Fruit fly (Drosophila melanogaster): ENCODE results near the gene Yod1.

The Yod1 gene

dm6 chr3L:5152354-5152806 is 18.7 kb downstream of the Yod1 start, which contains the start of the genes Gen and Srp54k (continued):
- TF ChIP-seq al (GFP tag; IDR thresholded peaks at IDR 0.05) (no peak; the same call in 1 of the 2 replicates), dpn (GFP tag; optimal IDR thresholded peaks at IDR 0.05) (peak; percentile 45 to 46), so (GFP tag; IDR thresholded peaks at IDR 0.05) (no peak), HLH54F (GFP tag; optimal IDR thresholded peaks at IDR 0.05) (peak; percentile 0)

dm6 chr3L:5154917-5155613 is 21.4 kb downstream of the Yod1 start:
- peak; percentile 87 for TF ChIP-seq Xrp1 (GFP tag; IDR thresholded peaks at IDR 0.05)
- no peak for TF ChIP-seq crol (GFP tag; IDR thresholded peaks at IDR 0.05)
- no peak; the same call in 1 of the 3 replicates for TF ChIP-seq CG7357 (GFP tag; IDR thresholded peaks at IDR 0.05)
- TF ChIP-seq CG8944 (GFP tag; optimal IDR thresholded peaks at IDR 0.05): peak; percentile 49
- peak; percentile 75 for TF ChIP-seq Antp (GFP tag; optimal IDR thresholded peaks at IDR 0.05)
- peak; percentile 59 for TF ChIP-seq grau (tag; optimal IDR thresholded peaks at IDR 0.05)
- peak; percentile 77 for TF ChIP-seq CG5953 (GFP tag; IDR thresholded peaks at IDR 0.05)
- TF ChIP-seq CG7839 (tag; optimal IDR thresholded peaks at IDR 0.05): peak; percentile 81
- TF ChIP-seq her (GFP tag; optimal IDR thresholded peaks at IDR 0.05): peak; percentile 79
- peak; percentile 74 for TF ChIP-seq Bteb2 (GFP tag; optimal IDR thresholded peaks at IDR 0.05)
- TF ChIP-seq Camta (GFP tag; optimal IDR thresholded peaks at IDR 0.05): peak; percentile 67
- TF ChIP-seq toy (GFP tag; IDR thresholded peaks at IDR 0.05): peak; percentile 59
- no peak for TF ChIP-seq CG7271 (tag; optimal IDR thresholded peaks at IDR 0.05)
- no peak for TF ChIP-seq D (optimal IDR thresholded peaks at IDR 0.05)
- peak; percentile 46 for TF ChIP-seq D (GFP tag; optimal IDR thresholded peaks at IDR 0.05)
- no peak for TF ChIP-seq HLHmδ (GFP tag; optimal IDR thresholded peaks at IDR 0.05)
- peak; percentile 61; the same call in 2 of the 3 replicates for TF ChIP-seq CG14050 (GFP tag; IDR thresholded peaks at IDR 0.05)
- TF ChIP-seq ac (GFP tag; optimal IDR thresholded peaks at IDR 0.05): no peak
- peak; percentile 68 for TF ChIP-seq jumu (GFP tag; optimal IDR thresholded peaks at IDR 0.05)
- peak; percentile 66 for TF ChIP-seq MBD-R2 (GFP tag; IDR thresholded peaks at IDR 0.05)
- no peak for TF ChIP-seq Dll (GFP tag; IDR thresholded peaks at IDR 0.05; ENCODE audit: partially characterized antibody)
- no peak for TF ChIP-seq Gsc (GFP tag; IDR thresholded peaks at IDR 0.05)
- TF ChIP-seq NfI (GFP tag; optimal IDR thresholded peaks at IDR 0.05): peak; percentile 61
- TF ChIP-seq GATAe (GFP tag; conservative IDR thresholded peaks at IDR 0.05): 0 out of 2 replicates have a peak, but pooled peaks have one; percentile 41
- TF ChIP-seq sim (GFP tag; IDR thresholded peaks at IDR 0.05): 0 out of 2 replicates have a peak, but pooled peaks have one; percentile 39
- peak; percentile 53 for TF ChIP-seq CG5245 (GFP tag; optimal IDR thresholded peaks at IDR 0.05)
- peak; percentile 84 for TF ChIP-seq Hand (GFP tag; optimal IDR thresholded peaks at IDR 0.05)
- TF ChIP-seq CG11456 (GFP tag; IDR thresholded peaks at IDR 0.05): peak; percentile 81
- peak; percentile 20 for TF ChIP-seq CG4707 (GFP tag; optimal IDR thresholded peaks at IDR 0.05)
- no peak; the same call in 1 of the 3 replicates for TF ChIP-seq Optix (GFP tag; IDR thresholded peaks at IDR 0.05)
- peak; percentile 78 for TF ChIP-seq esg (GFP tag; conservative IDR thresholded peaks at IDR 0.05)
- peak; percentile 69 for TF ChIP-seq CG15514 (GFP tag; optimal IDR thresholded peaks at IDR 0.05)
- peak; percentile 55 for TF ChIP-seq CG12219 (GFP tag; optimal IDR thresholded peaks at IDR 0.05)
- no peak for TF ChIP-seq nau (GFP tag; optimal IDR thresholded peaks at IDR 0.05)
- TF ChIP-seq lab (GFP tag; optimal IDR thresholded peaks at IDR 0.05): peak; percentile 91
- TF ChIP-seq Usf (GFP tag; optimal IDR thresholded peaks at IDR 0.05): no peak
- peak; percentile 55; the same call in 1 of the 3 replicates for TF ChIP-seq CG11093 (GFP tag; IDR thresholded peaks at IDR 0.05)
- no peak for TF ChIP-seq unc-4 (GFP tag; IDR thresholded peaks at IDR 0.05; ENCODE audit: partially characterized antibody)
- no peak for TF ChIP-seq CG15011 (GFP tag; optimal IDR thresholded peaks at IDR 0.05)
- TF ChIP-seq ERR (GFP tag; optimal IDR thresholded peaks at IDR 0.05): peak; percentile 74
- TF ChIP-seq HHEX (GFP tag; optimal IDR thresholded peaks at IDR 0.05): peak; percentile 71
- TF ChIP-seq Chrac-16 (GFP tag; optimal IDR thresholded peaks at IDR 0.05): peak; percentile 61
- TF ChIP-seq CG3995 (GFP tag; optimal IDR thresholded peaks at IDR 0.05): peak; percentile 17
- TF ChIP-seq tll (GFP tag; optimal IDR thresholded peaks at IDR 0.05): no peak

Measured in whole organism, embryonic.